Worm (Caenorhabditis elegans) whole organism, L4 larva: ENCODE results near the gene Y39A3B.8.

Source experiments
- F26F4.8 ChIP-seq: fragments of 200-800 bp; sonication (Bioruptor generic); conservative IDR thresholded peaks from 2 replicates; pipeline ENCODE4 v1.3.6; 2022; ENCODE audit warnings: missing genetic modification characterization, missing compliant biosample characterization
- ama-1 ChIP-seq: fragments of 150-350 bp; optimal IDR thresholded peaks from 2 replicates; lab custom pipeline; 2014; ENCODE audit warnings: inconsistent platforms, mixed read lengths
- dve-1 ChIP-seq: sonication (generic microtip); optimal IDR thresholded peaks from 2 replicates; lab custom pipeline; 2017; ENCODE audit warnings: antibody characterized with exemption, mild to moderate bottlenecking, missing genetic modification characterization, missing compliant biosample characterization; ENCODE audit not compliant: insufficient read depth
- mep-1 ChIP-seq: fragments of 150-350 bp; sonication (generic microtip); optimal IDR thresholded peaks from 3 replicates; lab custom pipeline; 2014; ENCODE audit warnings: missing biosample characterization, missing genetic modification characterization
- nhr-237 ChIP-seq: sonication (generic microtip); optimal IDR thresholded peaks from 2 replicates; lab custom pipeline; 2017; ENCODE audit warnings: missing biosample characterization, missing genetic modification characterization
- nhr-6 ChIP-seq: fragments of 150-350 bp; optimal IDR thresholded peaks from 2 replicates; lab custom pipeline; 2014; ENCODE audit warnings: missing biosample characterization, missing genetic modification characterization
- nhr-76 ChIP-seq: fragments of 150-350 bp; optimal IDR thresholded peaks from 2 replicates; lab custom pipeline; 2014; ENCODE audit warnings: missing biosample characterization, missing genetic modification characterization
- nhr-77 ChIP-seq: fragments of 150-350 bp; optimal IDR thresholded peaks from 2 replicates; lab custom pipeline; 2014; ENCODE audit warnings: missing biosample characterization, missing genetic modification characterization
- pha-4 ChIP-seq, 2 experiments: fragments of 150-350 bp in 1 of 2; fragments of 200-800 bp in 1 of 2; sonication (Bioruptor generic) in 1 of 2; IDR thresholded peaks in 1 of 2; optimal IDR thresholded peaks in 1 of 2; 2 replicates each; pipeline versions ENCODE4 v1.3.6 to Lab custom; 2014 to 2022; ENCODE audit warnings: missing genetic modification characterization in 2 of 2, missing genetic modification reagents in 2 of 2, missing biosample characterization in 1 of 2, missing compliant biosample characterization in 1 of 2
- saeg-2 ChIP-seq: fragments of 200-800 bp; sonication (Bioruptor generic); IDR thresholded peaks from 2 replicates; pipeline ENCODE4 v1.3.6; 2022; ENCODE audit warnings: missing genetic modification reagents, missing genetic modification characterization, missing compliant biosample characterization
- unc-62 ChIP-seq, 3 experiments: fragments of 150-350 bp in 1 of 3; sonication (generic microtip); optimal IDR thresholded peaks in 2 of 3; peaks in 1 of 3; 1 replicate in 1 of 3; 2 replicates in 2 of 3; lab custom pipeline; 2014 to 2017; ENCODE audit warnings: missing biosample characterization in 3 of 3, missing genetic modification characterization in 3 of 3, missing genetic modification reagents in 3 of 3, missing genotype in 1 of 3

ce11 chrIII:1969802-1970201, 18.0 kb upstream of the Y39A3B.8 start, which contains the start of gene moa-1:
- no peak for TF ChIP-seq dve-1
- TF ChIP-seq mep-1 (tag; lab: Kevin White, UChicago), result no peak
- no peak for TF ChIP-seq nhr-6
- TF ChIP-seq nhr-237 (tag; lab: Kevin White, UChicago), result no peak
- TF ChIP-seq unc-62 (GFP tag; optimal IDR thresholded peaks at IDR 0.05 in 1 of 2; lab: Kevin White, UChicago), result no peak
- TF ChIP-seq unc-62 (tag; optimal IDR thresholded peaks at IDR 0.05; lab: Kevin White, UChicago), result no peak
- TF ChIP-seq saeg-2 (GFP tag; lab: Robert Waterston, UW), result no peak
- no peak for TF ChIP-seq nhr-76 (tag; lab: Kevin White, UChicago)
- TF ChIP-seq F26F4.8 (GFP tag; lab: Robert Waterston, UW), result no peak
- TF ChIP-seq nhr-77 (tag; lab: Kevin White, UChicago), result no peak
- no peak for TF ChIP-seq pha-4 (GFP tag; IDR thresholded peaks at IDR 0.05; lab: Robert Waterston, UW)
- no peak for TF ChIP-seq pha-4 (tag; optimal IDR thresholded peaks at IDR 0.05; lab: Kevin White, UChicago)
- TF ChIP-seq ama-1 (lab: Kevin White, UChicago), result no peak
